Fruit fly (Drosophila melanogaster) whole organism, embryonic: ENCODE measurements around the gene Msh6.
A peak's percentile ranks its signal among the peaks of the same experiment; 100 is the strongest.

ENCODE experiments used
- ATbp ChIP-seq: fragments of 200-800 bp; sonication (Bioruptor generic); optimal IDR thresholded peaks from 2 replicates; lab custom pipeline; 2017; ENCODE audit warnings: missing biosample characterization, mild to moderate bottlenecking, missing genetic modification characterization, missing genetic modification reagents
- Atf-2 ChIP-seq: fragments of 200-800 bp; sonication (Bioruptor generic); optimal IDR thresholded peaks from 2 replicates; lab custom pipeline; 2016; ENCODE audit warnings: missing biosample characterization, missing genetic modification characterization
- Atf3 ChIP-seq: fragments of 200-800 bp; sonication (Bioruptor generic); optimal IDR thresholded peaks from 3 replicates; lab custom pipeline; 2016; ENCODE audit warnings: missing biosample characterization, missing genetic modification characterization
- Awh ChIP-seq: fragments of 200-800 bp; sonication (Bioruptor generic); IDR thresholded peaks from 2 replicates; pipeline ENCODE4, ENCODE4 v1.3.6; 2022; ENCODE audit warnings: missing biosample characterization, missing genetic modification characterization
- CG11398 ChIP-seq: fragments of 200-800 bp; sonication (Bioruptor generic); optimal IDR thresholded peaks from 2 replicates; lab custom pipeline; 2016; ENCODE audit warnings: missing biosample characterization, missing genetic modification characterization
- CG11560 ChIP-seq: fragments of 200-800 bp; sonication (Bioruptor generic); IDR thresholded peaks from 3 replicates; pipeline ENCODE4 v1.3.6; 2022; ENCODE audit warnings: missing biosample characterization, missing genetic modification characterization
- CG1529 ChIP-seq: fragments of 200-800 bp; sonication (Bioruptor generic); optimal IDR thresholded peaks from 3 replicates; lab custom pipeline; 2018; ENCODE audit warnings: missing biosample characterization, missing genetic modification characterization
- CG15696 ChIP-seq: fragments of 200-800 bp; sonication (Bioruptor generic); optimal IDR thresholded peaks from 2 replicates; lab custom pipeline; 2019; ENCODE audit warnings: missing biosample characterization, mild to moderate bottlenecking, missing genetic modification characterization, moderate library complexity
- CG33213 ChIP-seq: fragments of 200-800 bp; sonication (Bioruptor generic); optimal IDR thresholded peaks from 3 replicates; lab custom pipeline; 2016; ENCODE audit warnings: missing biosample characterization, missing genetic modification characterization
- CG3995 ChIP-seq: fragments of 200-800 bp; sonication (Bioruptor generic); optimal IDR thresholded peaks from 3 replicates; lab custom pipeline; 2016; ENCODE audit warnings: missing biosample characterization, missing genetic modification characterization
- CG4730 ChIP-seq: fragments of 200-800 bp; sonication (Bioruptor generic); IDR thresholded peaks from 2 replicates; pipeline ENCODE4 v1.3.6; 2022; ENCODE audit warnings: missing biosample characterization, missing genetic modification characterization
- CG7839 ChIP-seq: fragments of 200-800 bp; sonication (Bioruptor generic); optimal IDR thresholded peaks from 3 replicates; lab custom pipeline; 2018; ENCODE audit warnings: missing biosample characterization, mild to moderate bottlenecking, missing genetic modification characterization, moderate library complexity
- CG8089 ChIP-seq: fragments of 200-800 bp; sonication (Bioruptor generic); optimal IDR thresholded peaks from 3 replicates; lab custom pipeline; 2016; ENCODE audit warnings: missing biosample characterization, missing genetic modification characterization
- CG9932 ChIP-seq: fragments of 200-800 bp; sonication (Bioruptor generic); IDR thresholded peaks from 2 replicates; pipeline ENCODE4 v1.3.6; 2022; ENCODE audit warnings: missing biosample characterization, missing genetic modification characterization
- Deaf1 ChIP-seq: fragments of 200-800 bp; optimal IDR thresholded peaks from 3 replicates; lab custom pipeline; 2019; ENCODE audit warnings: missing biosample characterization, mild to moderate bottlenecking, missing genetic modification characterization, moderate library complexity
- Dfd ChIP-seq, 2 experiments: fragments of >200 bp; optimal IDR thresholded peaks; 2 replicates each; lab custom pipeline; 2017; ENCODE audit warnings: missing biosample characterization in 2 of 2, missing genetic modification characterization in 2 of 2
- Drgx ChIP-seq: fragments of 200-800 bp; sonication (Bioruptor generic); IDR thresholded peaks from 2 replicates; pipeline ENCODE4 v1.3.6; 2022; ENCODE audit warnings: missing biosample characterization, missing genetic modification characterization
- Fer2 ChIP-seq: fragments of 200-800 bp; sonication (Bioruptor generic); optimal IDR thresholded peaks from 2 replicates; lab custom pipeline; 2018; ENCODE audit warnings: missing biosample characterization, mild to moderate bottlenecking, missing genetic modification characterization, moderate library complexity
- HHEX ChIP-seq: fragments of 200-800 bp; sonication (Bioruptor generic); optimal IDR thresholded peaks from 3 replicates; lab custom pipeline; 2017; ENCODE audit warnings: missing biosample characterization, mild to moderate bottlenecking, missing genetic modification characterization, missing genetic modification reagents
- HLHmδ ChIP-seq: fragments of 200-800 bp; sonication (Bioruptor generic); optimal IDR thresholded peaks from 2 replicates; lab custom pipeline; 2018; ENCODE audit warnings: missing biosample characterization, mild to moderate bottlenecking, missing genetic modification characterization, moderate library complexity
- Hmx ChIP-seq: fragments of 200-800 bp; sonication (Bioruptor generic); optimal IDR thresholded peaks from 2 replicates; lab custom pipeline; 2016; ENCODE audit warnings: missing biosample characterization, missing genetic modification characterization
- Hr3 ChIP-seq: fragments of 200-800 bp; sonication (Bioruptor generic); optimal IDR thresholded peaks from 3 replicates; lab custom pipeline; 2016; ENCODE audit warnings: missing biosample characterization, missing genetic modification characterization
- Jarid2 ChIP-seq: fragments of 200-800 bp; sonication (Bioruptor generic); optimal IDR thresholded peaks from 3 replicates; lab custom pipeline; 2017; ENCODE audit warnings: mild to moderate bottlenecking, missing biosample characterization, missing genetic modification reagents, missing genetic modification characterization
- Med ChIP-seq: fragments of 200-800 bp; sonication (Bioruptor generic); peaks from one replicate; lab custom pipeline; 2016; ENCODE audit warnings: missing biosample characterization, missing genetic modification characterization, mild to moderate bottlenecking, inconsistent platforms, moderate library complexity
- Neu2 ChIP-seq: fragments of 200-800 bp; sonication (Bioruptor generic); optimal IDR thresholded peaks from 3 replicates; lab custom pipeline; 2016; ENCODE audit warnings: missing biosample characterization, missing genetic modification characterization, borderline replicate concordance
- Optix ChIP-seq: fragments of 200-800 bp; sonication (Bioruptor generic); IDR thresholded peaks from 3 replicates; pipeline ENCODE4 v1.3.6; 2022; ENCODE audit warnings: missing biosample characterization, missing genetic modification characterization
- Pdp1 ChIP-seq, 2 experiments: fragments of 200-800 bp; sonication (Bioruptor generic); optimal IDR thresholded peaks; 3 replicates each; lab custom pipeline; 2016; ENCODE audit warnings: missing biosample characterization in 2 of 2, missing genetic modification characterization in 2 of 2, mild to moderate bottlenecking in 1 of 2, moderate library complexity in 1 of 2
- Ravus ChIP-seq: fragments of 200-800 bp; sonication (Bioruptor generic); IDR thresholded peaks from 2 replicates; pipeline ENCODE4 v1.3.6; 2022; ENCODE audit warnings: missing biosample characterization, missing genetic modification characterization
- al ChIP-seq: fragments of 200-800 bp; sonication (Bioruptor generic); IDR thresholded peaks from 2 replicates; pipeline ENCODE4 v1.3.6; 2022; ENCODE audit warnings: missing biosample characterization, missing genetic modification characterization
- ase ChIP-seq: fragments of 200-800 bp; sonication (Bioruptor generic); IDR thresholded peaks from 3 replicates; pipeline ENCODE4 v1.3.6; 2022; ENCODE audit warnings: missing biosample characterization, missing genetic modification characterization
- ato ChIP-seq: fragments of 200-800 bp; sonication (Bioruptor generic); IDR thresholded peaks from 2 replicates; pipeline ENCODE4 v1.3.6; 2022; ENCODE audit warnings: missing biosample characterization, missing genetic modification characterization; ENCODE audit not compliant: partially characterized antibody
- cad ChIP-seq: fragments of >200 bp; optimal IDR thresholded peaks from 2 replicates; lab custom pipeline; 2017; ENCODE audit warnings: missing biosample characterization, missing genetic modification characterization
- caup ChIP-seq: fragments of 200-800 bp; sonication (Bioruptor generic); optimal IDR thresholded peaks from 3 replicates; lab custom pipeline; 2017; ENCODE audit warnings: missing biosample characterization, mild to moderate bottlenecking, missing genetic modification characterization, moderate library complexity; ENCODE audit not compliant: severe bottlenecking
- lov ChIP-seq, 2 experiments: fragments of 200-800 bp in 1 of 2; fragments of >200 bp in 1 of 2; sonication (Bioruptor generic) in 1 of 2; IDR thresholded peaks in 1 of 2; optimal IDR thresholded peaks in 1 of 2; 2 replicates in 1 of 2; 3 replicates in 1 of 2; pipeline versions ENCODE4 v1.3.6 to Lab custom; 2017 to 2022; ENCODE audit warnings: missing biosample characterization in 1 of 2, missing genetic modification characterization in 1 of 2
- nom ChIP-seq: fragments of 200-800 bp; sonication (Bioruptor generic); optimal IDR thresholded peaks from 2 replicates; lab custom pipeline; 2017; ENCODE audit warnings: missing biosample characterization, missing genetic modification characterization, mild to moderate bottlenecking, moderate library complexity, missing genetic modification reagents
- prd ChIP-seq, 3 experiments: fragments of >200 bp in 2 of 3; fragments of 200-800 bp in 1 of 3; sonication (Bioruptor generic) in 1 of 3; optimal IDR thresholded peaks in 2 of 3; IDR thresholded peaks in 1 of 3; 2 replicates in 2 of 3; 3 replicates in 1 of 3; pipeline versions ENCODE4 v1.3.6 to Lab custom; 2017 to 2022; ENCODE audit warnings: missing biosample characterization in 1 of 3, missing genetic modification characterization in 1 of 3
- sens ChIP-seq: fragments of 200-800 bp; sonication (Bioruptor generic); peaks from one replicate; lab custom pipeline; 2016; ENCODE audit warnings: missing biosample characterization, missing genetic modification characterization
- sim ChIP-seq: fragments of 200-800 bp; sonication (Bioruptor generic); IDR thresholded peaks from 2 replicates; pipeline ENCODE4 v1.3.6; 2022; ENCODE audit warnings: missing biosample characterization, missing genetic modification characterization
- slbo ChIP-seq: fragments of 200-800 bp; sonication (Bioruptor generic); IDR thresholded peaks from 2 replicates; pipeline ENCODE4 v1.3.6; 2022; ENCODE audit warnings: missing biosample characterization, missing genetic modification characterization
- sna ChIP-seq: fragments of 200-800 bp; sonication (Bioruptor generic); IDR thresholded peaks from 2 replicates; pipeline ENCODE4 v1.3.6; 2022; ENCODE audit warnings: missing biosample characterization, missing genetic modification characterization; ENCODE audit not compliant: partially characterized antibody
- sob ChIP-seq: fragments of 200-800 bp; sonication (Bioruptor generic); IDR thresholded peaks from 2 replicates; pipeline ENCODE4 v1.3.6; 2022; ENCODE audit warnings: missing biosample characterization, missing genetic modification characterization
- stc ChIP-seq: fragments of 200-800 bp; sonication (Bioruptor generic); IDR thresholded peaks from 2 replicates; pipeline ENCODE4 v1.3.6; 2022; ENCODE audit warnings: missing biosample characterization, missing genetic modification characterization
- trh ChIP-seq: fragments of 200-800 bp; sonication (Bioruptor generic); optimal IDR thresholded peaks from 2 replicates; lab custom pipeline; 2016; ENCODE audit warnings: missing biosample characterization, missing genetic modification characterization

Msh6 gene

DNA sequence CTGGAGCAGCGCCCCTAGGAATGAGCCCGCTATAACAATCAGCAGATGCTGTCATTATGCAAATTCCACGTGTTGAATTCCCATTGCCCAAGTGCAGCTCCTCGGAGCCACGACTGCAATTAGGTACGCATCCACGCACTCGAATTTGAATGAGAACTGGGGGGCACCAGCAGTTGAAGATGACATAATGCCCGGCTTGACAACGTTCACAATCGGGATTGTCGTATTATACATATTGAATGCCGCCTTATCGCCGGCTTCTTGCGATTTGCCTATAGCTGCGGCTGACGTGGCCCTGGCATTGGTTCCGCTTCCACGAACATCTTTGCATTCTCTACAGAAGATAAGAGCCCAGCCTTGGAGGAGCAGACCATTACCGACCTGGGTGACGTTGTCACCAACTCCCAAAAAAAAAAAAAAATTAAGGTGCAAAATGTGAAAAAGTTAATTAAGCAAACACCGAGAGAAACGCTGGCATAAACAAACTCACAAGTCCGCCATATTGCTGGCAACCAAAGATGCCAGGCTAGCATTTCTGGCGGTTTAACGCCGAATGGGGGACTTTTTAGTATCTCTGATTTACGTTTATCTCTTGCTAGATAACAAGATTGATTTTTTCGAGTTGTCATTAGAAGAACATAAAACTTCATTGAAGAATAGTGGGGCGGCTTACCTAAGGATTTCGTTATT lies 17.9 kb downstream of the Msh6 start (continued):
- TF ChIP-seq ato (GFP tag; lab: Robert Waterston, UW) (no peak), cad (GFP tag; lab: Kevin White, UChicago) (peak; percentile 25), CG4730 (GFP tag; lab: Robert Waterston, UW) (no peak), Pdp1 (GFP tag; optimal IDR thresholded peaks at IDR 0.05; lab: Kevin White, UChicago) (peak in 1 of 2 experiments; percentile 85), CG7839 (tag; lab: Kevin White, UChicago) (no peak), CG9932 (GFP tag; lab: Robert Waterston, UW) (peak; percentile 46; the same call in 1 of the 2 replicates), slbo (GFP tag; lab: Robert Waterston, UW) (0 out of 2 replicates have a peak, but pooled peaks have one; percentile 10), HLHmδ (no peak), sim (0 out of 2 replicates have a peak, but pooled peaks have one; percentile 15), HHEX (GFP tag; lab: Kevin White, UChicago) (no peak), CG11560 (tag; lab: Robert Waterston, UW) (peak; percentile 47; the same call in 1 of the 3 replicates), caup (GFP tag; lab: Kevin White, UChicago) (no peak)

DNA sequence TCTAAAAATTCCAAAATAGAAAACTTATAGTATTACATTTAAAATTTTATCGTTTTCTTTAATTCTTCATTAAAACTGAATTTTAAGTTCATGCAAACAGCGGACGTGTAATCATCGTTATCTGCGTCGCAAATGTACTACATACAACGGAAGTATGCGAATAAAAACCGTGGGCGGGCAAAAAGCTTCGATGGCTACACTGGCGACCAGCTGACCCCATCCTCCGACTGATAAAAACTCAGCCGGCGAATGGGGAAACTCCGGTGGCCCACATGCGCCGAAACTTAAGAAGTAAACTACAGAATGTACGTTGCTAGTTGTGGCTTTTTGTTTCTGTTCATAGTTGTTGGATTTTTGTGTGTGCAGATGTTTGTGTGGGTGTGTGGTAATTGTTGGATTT lies 20.6 kb downstream of the Msh6 start:
- TF ChIP-seq lov (optimal IDR thresholded peaks at IDR 0.05; lab: Kevin White, UChicago) (no peak), lov (GFP tag; IDR thresholded peaks at IDR 0.05; lab: Robert Waterston, UW) (no peak), sens (GFP tag; lab: Kevin White, UChicago) (peak; percentile 65), Hmx (GFP tag; lab: Kevin White, UChicago) (no peak), trh (GFP tag; lab: Kevin White, UChicago) (no peak), Neu2 (no peak), Med (peak; percentile 27)

DNA sequence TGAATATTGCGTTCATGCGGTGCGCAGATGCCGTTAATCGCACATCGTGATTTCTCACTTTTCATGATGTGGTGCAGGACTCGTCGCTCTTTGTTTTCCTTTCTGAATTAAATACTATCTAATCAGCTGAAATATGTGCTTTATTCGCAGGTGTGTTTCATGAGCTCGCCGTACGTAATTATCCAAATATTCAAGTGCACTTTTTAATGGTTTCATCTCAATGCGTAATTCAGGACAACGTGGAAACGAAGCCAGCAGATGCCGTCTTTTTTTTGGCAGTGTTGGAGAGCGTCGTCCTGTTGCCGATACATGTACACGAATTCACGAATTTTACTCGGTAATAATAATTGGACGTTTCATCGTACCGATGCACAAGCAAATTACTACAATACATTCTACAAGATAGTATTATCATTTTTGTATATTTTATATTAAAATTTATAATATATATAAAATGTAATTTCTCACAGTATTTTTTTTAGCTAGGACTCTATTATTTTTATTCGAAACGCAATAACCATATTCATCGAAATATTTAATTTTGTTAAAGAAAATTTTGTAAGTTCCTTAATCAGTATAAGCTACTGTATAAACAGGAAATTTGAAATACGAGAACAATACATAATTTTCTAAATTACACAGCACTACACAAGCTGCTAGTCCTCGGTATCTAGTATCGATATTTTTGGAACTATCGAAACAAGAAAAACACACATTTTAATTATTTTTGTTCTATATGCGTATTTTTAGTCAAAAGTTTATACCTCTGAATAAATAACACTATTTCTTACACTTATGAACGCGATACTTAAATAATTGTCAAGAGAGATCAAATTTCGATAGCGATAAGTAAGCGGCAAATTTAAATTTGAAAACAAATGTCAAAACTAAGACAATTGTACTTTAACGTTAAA lies 21.4 kb downstream of the Msh6 start, which contains the start of gene CG12316:
Gene CG12316 (minus strand): TSS at position 276 of the 914 bp plus-strand sequence.
- TF ChIP-seq al (GFP tag; lab: Robert Waterston, UW) = peak; percentile 28
- TF ChIP-seq Awh (GFP tag; lab: Robert Waterston, UW) = peak; percentile 85
- peak; percentile 89 for TF ChIP-seq stc
- peak; percentile 91 for TF ChIP-seq CG11398 (GFP tag; lab: Kevin White, UChicago)
- peak; percentile 85 for TF ChIP-seq Hr3
- TF ChIP-seq CG8089 (GFP tag; lab: Kevin White, UChicago) = peak; percentile 87
- peak; percentile 79 for TF ChIP-seq Deaf1
- peak; percentile 95 for TF ChIP-seq CG15696 (tag; lab: Kevin White, UChicago)
- TF ChIP-seq ATbp (GFP tag; lab: Kevin White, UChicago) = peak; percentile 91
- no peak for TF ChIP-seq prd (optimal IDR thresholded peaks at IDR 0.05; lab: Kevin White, UChicago)
- TF ChIP-seq prd (GFP tag; IDR thresholded peaks at IDR 0.05; lab: Robert Waterston, UW) = peak; percentile 89
- TF ChIP-seq sob = peak; percentile 82
- TF ChIP-seq nom (GFP tag; lab: Kevin White, UChicago) = peak; percentile 95
- TF ChIP-seq Optix (GFP tag; lab: Robert Waterston, UW) = peak; percentile 89
- TF ChIP-seq Atf3 (GFP tag; lab: Kevin White, UChicago) = peak; percentile 92
- TF ChIP-seq Fer2 = peak; percentile 81
- no peak for TF ChIP-seq HLHmδ
- peak; percentile 89 for TF ChIP-seq Atf-2 (GFP tag; lab: Kevin White, UChicago)
- TF ChIP-seq CG33213 = peak; percentile 92
- TF ChIP-seq Ravus (GFP tag; lab: Robert Waterston, UW) = peak; percentile 42; the same call in 1 of the 2 replicates
- TF ChIP-seq Jarid2 (GFP tag; lab: Kevin White, UChicago) = peak; percentile 72
- TF ChIP-seq sna (GFP tag; lab: Robert Waterston, UW) = peak; percentile 57
- peak; percentile 90 for TF ChIP-seq Drgx (GFP tag; lab: Robert Waterston, UW)
- no peak for TF ChIP-seq Dfd (GFP tag; optimal IDR thresholded peaks at IDR 0.05; lab: Kevin White, UChicago)
- TF ChIP-seq CG1529 = peak; percentile 86
- peak; percentile 77 for TF ChIP-seq CG3995 (GFP tag; lab: Kevin White, UChicago)
- peak; percentile 43; the same call in 2 of the 3 replicates for TF ChIP-seq ase (GFP tag; lab: Robert Waterston, UW)
